Fruit fly (Drosophila melanogaster) whole organism, embryonic: Measurements from ENCODE around the gene bbg.

Source experiments
- CG10543 ChIP-seq: fragments of 200-800 bp; sonication (Bioruptor generic); optimal IDR thresholded peaks from 3 replicates; lab custom pipeline; 2017; ENCODE audit warnings: missing biosample characterization, mild to moderate bottlenecking, missing genetic modification characterization, moderate library complexity
- CG11247 ChIP-seq: fragments of 200-800 bp; sonication (Bioruptor generic); IDR thresholded peaks from 2 replicates; pipeline ENCODE4 v1.3.6; 2022; ENCODE audit warnings: missing biosample characterization, missing genetic modification characterization
- CG11398 ChIP-seq: fragments of 200-800 bp; sonication (Bioruptor generic); optimal IDR thresholded peaks from 2 replicates; lab custom pipeline; 2016; ENCODE audit warnings: missing biosample characterization, missing genetic modification characterization
- CG11504 ChIP-seq: fragments of 200-800 bp; sonication (Bioruptor generic); optimal IDR thresholded peaks from 3 replicates; lab custom pipeline; 2019; ENCODE audit warnings: missing biosample characterization, mild to moderate bottlenecking, missing genetic modification characterization, moderate library complexity
- CG12071 ChIP-seq: fragments of 200-800 bp; sonication (Bioruptor generic); optimal IDR thresholded peaks from 3 replicates; lab custom pipeline; 2018; ENCODE audit warnings: missing biosample characterization, mild to moderate bottlenecking, missing genetic modification characterization
- CG12299 ChIP-seq: fragments of 200-800 bp; sonication (Bioruptor generic); optimal IDR thresholded peaks from 2 replicates; lab custom pipeline; 2018; ENCODE audit warnings: missing biosample characterization, mild to moderate bottlenecking, missing genetic modification characterization
- CG13624 ChIP-seq: fragments of 200-800 bp; sonication (Bioruptor generic); optimal IDR thresholded peaks from 2 replicates; lab custom pipeline; 2016; ENCODE audit warnings: missing biosample characterization, missing genetic modification characterization
- CG15696 ChIP-seq: fragments of 200-800 bp; sonication (Bioruptor generic); optimal IDR thresholded peaks from 2 replicates; lab custom pipeline; 2019; ENCODE audit warnings: missing biosample characterization, mild to moderate bottlenecking, missing genetic modification characterization, moderate library complexity
- CG16815 ChIP-seq: fragments of 200-800 bp; sonication (Bioruptor generic); optimal IDR thresholded peaks from 3 replicates; lab custom pipeline; 2017; ENCODE audit warnings: missing biosample characterization, mild to moderate bottlenecking, missing genetic modification characterization
- CG17186 ChIP-seq: fragments of 200-800 bp; sonication (Bioruptor generic); optimal IDR thresholded peaks from 3 replicates; lab custom pipeline; 2017; ENCODE audit warnings: missing biosample characterization, missing genetic modification reagents, missing genetic modification characterization
- CG2202 ChIP-seq: fragments of 200-800 bp; sonication (Bioruptor generic); optimal IDR thresholded peaks from 2 replicates; lab custom pipeline; 2018; ENCODE audit warnings: missing biosample characterization, mild to moderate bottlenecking, missing genetic modification characterization
- CG31365 ChIP-seq: fragments of 200-800 bp; sonication (Bioruptor generic); optimal IDR thresholded peaks from 2 replicates; lab custom pipeline; 2018; ENCODE audit warnings: missing biosample characterization, mild to moderate bottlenecking, missing genetic modification characterization
- CG3726 ChIP-seq: fragments of 200-800 bp; sonication (Bioruptor generic); IDR thresholded peaks from 3 replicates; pipeline ENCODE4, ENCODE4 v1.3.6; 2022; ENCODE audit warnings: missing biosample characterization, missing genetic modification characterization
- CG43689 ChIP-seq: fragments of 200-800 bp; sonication (Bioruptor generic); IDR thresholded peaks from 2 replicates; pipeline ENCODE4 v1.3.6; 2022; ENCODE audit warnings: missing biosample characterization, missing genetic modification characterization
- CG4424 ChIP-seq: fragments of 200-800 bp; sonication (Bioruptor generic); optimal IDR thresholded peaks from 3 replicates; lab custom pipeline; 2016; ENCODE audit warnings: missing biosample characterization, missing genetic modification characterization
- CG4730 ChIP-seq: fragments of 200-800 bp; sonication (Bioruptor generic); IDR thresholded peaks from 2 replicates; pipeline ENCODE4 v1.3.6; 2022; ENCODE audit warnings: missing biosample characterization, missing genetic modification characterization
- CG6272 ChIP-seq: fragments of 200-800 bp; sonication (Bioruptor generic); IDR thresholded peaks from 2 replicates; pipeline ENCODE4 v1.3.6; 2022; ENCODE audit warnings: missing biosample characterization, missing genetic modification characterization
- CG9727 ChIP-seq: fragments of 200-800 bp; sonication (Bioruptor generic); optimal IDR thresholded peaks from 3 replicates; lab custom pipeline; 2017; ENCODE audit warnings: missing biosample characterization, mild to moderate bottlenecking, missing genetic modification characterization
- CG9797 ChIP-seq: fragments of 200-800 bp; sonication (Bioruptor generic); optimal IDR thresholded peaks from 3 replicates; lab custom pipeline; 2018; ENCODE audit warnings: missing biosample characterization, mild to moderate bottlenecking, missing genetic modification characterization
- CrebB ChIP-seq: fragments of 200-800 bp; sonication (Bioruptor generic); optimal IDR thresholded peaks from 3 replicates; lab custom pipeline; 2018; ENCODE audit warnings: missing biosample characterization, mild to moderate bottlenecking, missing genetic modification characterization
- E2f1 ChIP-seq: fragments of 200-800 bp; sonication (Bioruptor generic); IDR thresholded peaks from 2 replicates; pipeline ENCODE4 v1.3.6; 2022; ENCODE audit warnings: missing biosample characterization, missing genetic modification characterization
- Gsc ChIP-seq: fragments of 200-800 bp; sonication (Bioruptor generic); IDR thresholded peaks from 2 replicates; pipeline ENCODE4 v1.3.6; 2022; ENCODE audit warnings: missing biosample characterization, missing genetic modification characterization
- HLHmδ ChIP-seq: fragments of 200-800 bp; sonication (Bioruptor generic); optimal IDR thresholded peaks from 2 replicates; lab custom pipeline; 2018; ENCODE audit warnings: missing biosample characterization, mild to moderate bottlenecking, missing genetic modification characterization, moderate library complexity
- HmgD ChIP-seq: fragments of 200-800 bp; sonication (Bioruptor generic); optimal IDR thresholded peaks from 3 replicates; lab custom pipeline; 2016; ENCODE audit warnings: missing biosample characterization, missing genetic modification characterization
- Mad ChIP-seq: fragments of 200-800 bp; sonication (Bioruptor generic); optimal IDR thresholded peaks from 2 replicates; lab custom pipeline; 2016; ENCODE audit warnings: missing biosample characterization, missing genetic modification characterization
- NK7.1 ChIP-seq: fragments of 200-800 bp; sonication (Bioruptor generic); optimal IDR thresholded peaks from 3 replicates; lab custom pipeline; 2016; ENCODE audit warnings: missing biosample characterization, missing genetic modification characterization
- NfI ChIP-seq: fragments of 200-800 bp; sonication (Bioruptor generic); optimal IDR thresholded peaks from 3 replicates; lab custom pipeline; 2018; ENCODE audit warnings: missing biosample characterization, mild to moderate bottlenecking, missing genetic modification characterization, moderate library complexity
- Oaz ChIP-seq: fragments of 200-800 bp; sonication (Bioruptor generic); IDR thresholded peaks from 2 replicates; pipeline ENCODE4 v1.3.6; 2022; ENCODE audit warnings: missing biosample characterization, missing genetic modification characterization
- PHDP ChIP-seq: fragments of 200-800 bp; sonication (Bioruptor generic); optimal IDR thresholded peaks from 3 replicates; lab custom pipeline; 2018; ENCODE audit warnings: missing biosample characterization, mild to moderate bottlenecking, missing genetic modification characterization, moderate library complexity
- Taf1 ChIP-seq: fragments of 200-800 bp; sonication (Bioruptor generic); IDR thresholded peaks from 2 replicates; pipeline ENCODE4 v1.3.6; 2022; ENCODE audit warnings: missing biosample characterization, missing genetic modification characterization
- bsh ChIP-seq, 2 experiments: fragments of 200-800 bp; sonication (Bioruptor generic); optimal IDR thresholded peaks; 2 replicates each; lab custom pipeline; 2017 to 2018; ENCODE audit warnings: mild to moderate bottlenecking in 2 of 2, missing biosample characterization in 2 of 2, missing genetic modification characterization in 2 of 2, moderate library complexity in 1 of 2
- btn ChIP-seq: fragments of 200-800 bp; sonication (Bioruptor generic); optimal IDR thresholded peaks from 2 replicates; lab custom pipeline; 2016; ENCODE audit warnings: missing biosample characterization, missing genetic modification characterization
- chn ChIP-seq: fragments of 200-800 bp; sonication (Bioruptor generic); optimal IDR thresholded peaks from 2 replicates; lab custom pipeline; 2016; ENCODE audit warnings: missing biosample characterization, missing genetic modification characterization
- disco-r ChIP-seq: fragments of 200-800 bp; sonication (Bioruptor generic); optimal IDR thresholded peaks from 2 replicates; lab custom pipeline; 2016; ENCODE audit warnings: missing biosample characterization, missing genetic modification characterization
- dm ChIP-seq: fragments of 200-800 bp; sonication (Bioruptor generic); optimal IDR thresholded peaks from 3 replicates; lab custom pipeline; 2016; ENCODE audit warnings: missing biosample characterization, missing genetic modification characterization
- en ChIP-seq: fragments of 200-800 bp; sonication (Bioruptor generic); optimal IDR thresholded peaks from 2 replicates; lab custom pipeline; 2016; ENCODE audit warnings: missing biosample characterization, missing genetic modification characterization
- gcm ChIP-seq: fragments of 200-800 bp; sonication (Bioruptor generic); optimal IDR thresholded peaks from 2 replicates; lab custom pipeline; 2019; ENCODE audit warnings: missing biosample characterization, mild to moderate bottlenecking, missing genetic modification characterization, moderate library complexity
- gfzf ChIP-seq: fragments of 200-800 bp; sonication (Bioruptor generic); optimal IDR thresholded peaks from 2 replicates; lab custom pipeline; 2016; ENCODE audit warnings: missing biosample characterization, mild to moderate bottlenecking, missing genetic modification characterization, moderate library complexity
- hbn ChIP-seq: fragments of 200-800 bp; sonication (Bioruptor generic); IDR thresholded peaks from 2 replicates; pipeline ENCODE4 v1.3.6; 2022; ENCODE audit warnings: missing biosample characterization, missing genetic modification characterization; ENCODE audit not compliant: partially characterized antibody
- hth ChIP-seq: fragments of >200 bp; optimal IDR thresholded peaks from 2 replicates; lab custom pipeline; 2017; ENCODE audit warnings: inconsistent platforms
- lmd ChIP-seq: fragments of 200-800 bp; sonication (Bioruptor generic); IDR thresholded peaks from 2 replicates; pipeline ENCODE4 v1.3.6; 2022; ENCODE audit warnings: missing biosample characterization, missing genetic modification characterization
- mld ChIP-seq: fragments of 200-800 bp; sonication (Bioruptor generic); IDR thresholded peaks from 3 replicates; pipeline ENCODE4 v1.3.6; 2022; ENCODE audit warnings: missing biosample characterization, missing genetic modification characterization; ENCODE audit not compliant: partially characterized antibody
- phol ChIP-seq: fragments of 200-800 bp; sonication (Bioruptor generic); optimal IDR thresholded peaks from 3 replicates; lab custom pipeline; 2018; ENCODE audit warnings: missing biosample characterization, mild to moderate bottlenecking, missing genetic modification characterization, moderate library complexity
- ranshi ChIP-seq: fragments of 200-800 bp; sonication (Bioruptor generic); IDR thresholded peaks from 2 replicates; pipeline ENCODE4 v1.3.6; 2022; ENCODE audit warnings: missing biosample characterization, missing genetic modification characterization
- row ChIP-seq: fragments of 200-800 bp; sonication (Bioruptor generic); IDR thresholded peaks from 3 replicates; pipeline ENCODE4 v1.3.6; 2022; ENCODE audit warnings: missing biosample characterization, missing genetic modification characterization
- salm ChIP-seq: fragments of 200-800 bp; sonication (Bioruptor generic); optimal IDR thresholded peaks from 2 replicates; lab custom pipeline; 2018; ENCODE audit warnings: missing biosample characterization, mild to moderate bottlenecking, missing genetic modification characterization
- sna ChIP-seq: fragments of 200-800 bp; sonication (Bioruptor generic); IDR thresholded peaks from 2 replicates; pipeline ENCODE4 v1.3.6; 2022; ENCODE audit warnings: missing biosample characterization, missing genetic modification characterization; ENCODE audit not compliant: partially characterized antibody
- ssp ChIP-seq: fragments of 200-800 bp; sonication (Bioruptor generic); IDR thresholded peaks from 2 replicates; pipeline ENCODE4 v1.3.6; 2022; ENCODE audit warnings: missing biosample characterization, missing genetic modification characterization
- tio ChIP-seq: fragments of 200-800 bp; sonication (Bioruptor generic); optimal IDR thresholded peaks from 2 replicates; lab custom pipeline; 2017; ENCODE audit warnings: missing biosample characterization, missing genetic modification characterization, inconsistent platforms
- yki ChIP-seq: fragments of >200 bp; optimal IDR thresholded peaks from 3 replicates; lab custom pipeline; 2018
- zf30C ChIP-seq: fragments of 200-800 bp; sonication (Bioruptor generic); optimal IDR thresholded peaks from 3 replicates; lab custom pipeline; 2018; ENCODE audit warnings: missing biosample characterization, mild to moderate bottlenecking, missing genetic modification characterization
- zfh1 ChIP-seq: fragments of 200-800 bp; sonication (Bioruptor generic); IDR thresholded peaks from 3 replicates; pipeline ENCODE4 v1.3.6; 2022; ENCODE audit warnings: missing biosample characterization, missing genetic modification characterization

The bbg gene

dm6 chr3L:14364701-14365100 lies 171.4 kb downstream of the bbg start (continued):
- TF ChIP-seq NK7.1 (no peak), zfh1 (peak; percentile 70; the same call in 2 of the 3 replicates), CG12299 (tag; lab: Kevin White, UChicago) (no peak), ranshi (GFP tag; lab: Robert Waterston, UW) (peak; percentile 17; the same call in 1 of the 2 replicates), btn (GFP tag; lab: Kevin White, UChicago) (no peak), CG10543 (GFP tag; lab: Kevin White, UChicago) (no peak), E2f1 (GFP tag; lab: Robert Waterston, UW) (peak; percentile 27; the same call in 1 of the 2 replicates), HmgD (GFP tag; lab: Kevin White, UChicago) (no peak), CG11398 (GFP tag; lab: Kevin White, UChicago) (no peak), chn (peak; percentile 47), sna (no peak), gcm (GFP tag; lab: Kevin White, UChicago) (peak; percentile 15), CG43689 (GFP tag; lab: Robert Waterston, UW) (no peak), CG4730 (GFP tag; lab: Robert Waterston, UW) (no peak), CG11504 (tag; lab: Kevin White, UChicago) (peak; percentile 42), tio (peak; percentile 71), CG12071 (no peak), PHDP (tag; lab: Kevin White, UChicago) (no peak), hbn (GFP tag; lab: Robert Waterston, UW) (no peak), ssp (GFP tag; lab: Robert Waterston, UW) (peak; percentile 30; the same call in 1 of the 2 replicates), CG16815 (GFP tag; lab: Kevin White, UChicago) (peak; percentile 40), CG11247 (GFP tag; lab: Robert Waterston, UW) (no peak), disco-r (GFP tag; lab: Kevin White, UChicago) (no peak), bsh (GFP tag; optimal IDR thresholded peaks at IDR 0.05; lab: Kevin White, UChicago) (peak; percentile 73 to 84), gfzf (GFP tag; lab: Kevin White, UChicago) (no peak), CrebB (tag; lab: Kevin White, UChicago) (no peak), row (GFP tag; lab: Robert Waterston, UW) (peak; percentile 68), CG9727 (GFP tag; lab: Kevin White, UChicago) (peak; percentile 72), CG31365 (tag; lab: Kevin White, UChicago) (no peak), mld (GFP tag; lab: Robert Waterston, UW) (no peak), CG15696 (tag; lab: Kevin White, UChicago) (peak; percentile 69), lmd (GFP tag; lab: Robert Waterston, UW) (no peak), Taf1 (no peak), CG9797 (GFP tag; lab: Kevin White, UChicago) (no peak), Mad (GFP tag; lab: Kevin White, UChicago) (no peak), CG6272 (GFP tag; lab: Robert Waterston, UW) (no peak), salm (tag; lab: Kevin White, UChicago) (no peak), HLHmδ (GFP tag; lab: Kevin White, UChicago) (no peak), CG17186 (no peak), en (peak; percentile 28), NfI (GFP tag; lab: Kevin White, UChicago) (no peak), CG13624 (GFP tag; lab: Kevin White, UChicago) (no peak), yki (lab: Kevin White, UChicago) (no peak), CG3726 (GFP tag; lab: Robert Waterston, UW) (no peak), zf30C (GFP tag; lab: Kevin White, UChicago) (peak; percentile 85), Gsc (no peak), CG2202 (tag; lab: Kevin White, UChicago) (peak; percentile 44), hth (lab: Kevin White, UChicago) (no peak), phol (tag; lab: Kevin White, UChicago) (peak; percentile 34), dm (no peak), Oaz (GFP tag; lab: Robert Waterston, UW) (no peak), CG4424 (GFP tag; lab: Kevin White, UChicago) (peak; percentile 20)
